Worm (Caenorhabditis elegans) whole organism, L1 larva: ENCODE results near the gene C27A7.6.

Experiments used
- C04F5.9 ChIP-seq: sonication (generic microtip); optimal IDR thresholded peaks from 2 replicates; lab custom pipeline; 2016; ENCODE audit warnings: missing genetic modification characterization, missing compliant biosample characterization
- alr-1 ChIP-seq: fragments of 200-800 bp; sonication (Bioruptor generic); optimal IDR thresholded peaks from 2 replicates; lab custom pipeline; 2018; ENCODE audit warnings: borderline replicate concordance, mild to moderate bottlenecking, missing genetic modification characterization, missing compliant biosample characterization
- aly-2 ChIP-seq: fragments of 150-350 bp; optimal IDR thresholded peaks from 2 replicates; lab custom pipeline; 2014; ENCODE audit warnings: missing biosample characterization, missing genetic modification characterization
- blmp-1 ChIP-seq: fragments of 150-350 bp; optimal IDR thresholded peaks from 2 replicates; lab custom pipeline; 2014; ENCODE audit warnings: missing biosample characterization, missing genetic modification characterization
- ceh-8 ChIP-seq: fragments of 200-800 bp; sonication (Bioruptor generic); optimal IDR thresholded peaks from 2 replicates; lab custom pipeline; 2018; ENCODE audit warnings: mild to moderate bottlenecking, missing genetic modification characterization, moderate library complexity, missing compliant biosample characterization
- ceh-90 ChIP-seq: sonication (generic microtip); optimal IDR thresholded peaks from 2 replicates; lab custom pipeline; 2016; ENCODE audit warnings: missing genetic modification characterization, missing compliant biosample characterization
- dsc-1 ChIP-seq: sonication (generic microtip); optimal IDR thresholded peaks from 2 replicates; lab custom pipeline; 2016; ENCODE audit warnings: mild to moderate bottlenecking, missing genetic modification characterization, missing compliant biosample characterization
- efl-1 ChIP-seq, 4 experiments: fragments of 150-350 bp; optimal IDR thresholded peaks in 3 of 4; peaks in 1 of 4; 1 replicate in 1 of 4; 2 replicates in 3 of 4; lab custom pipeline; 2014; ENCODE audit warnings: missing biosample characterization in 2 of 4, missing genetic modification characterization in 2 of 4, missing genetic modification reagents in 2 of 4
- egl-27 ChIP-seq, 2 experiments: fragments of 150-350 bp in 1 of 2; sonication (generic microtip); optimal IDR thresholded peaks; 3 replicates each; lab custom pipeline; 2017 to 2018; ENCODE audit warnings: missing biosample characterization in 2 of 2, missing genetic modification characterization in 2 of 2, missing genetic modification reagents in 2 of 2
- elt-2 ChIP-seq: sonication (generic microtip); optimal IDR thresholded peaks from 2 replicates; lab custom pipeline; 2016; ENCODE audit warnings: missing genetic modification characterization, mild to moderate bottlenecking, inconsistent platforms, missing compliant biosample characterization, missing genetic modification reagents
- fkh-10 ChIP-seq: sonication (generic microtip); optimal IDR thresholded peaks from 2 replicates; lab custom pipeline; 2017; ENCODE audit warnings: missing biosample characterization, missing genetic modification reagents, missing genetic modification characterization
- fkh-4 ChIP-seq: sonication (generic microtip); optimal IDR thresholded peaks from 2 replicates; lab custom pipeline; 2016; ENCODE audit warnings: missing compliant biosample characterization, missing genetic modification characterization, borderline replicate concordance
- fkh-8 ChIP-seq: sonication (generic microtip); optimal IDR thresholded peaks from 2 replicates; lab custom pipeline; 2016; ENCODE audit warnings: mild to moderate bottlenecking, missing genetic modification characterization, missing compliant biosample characterization
- lin-13 ChIP-seq: fragments of 150-350 bp; optimal IDR thresholded peaks from 2 replicates; lab custom pipeline; 2014; ENCODE audit warnings: missing biosample characterization, missing genetic modification reagents, missing genetic modification characterization
- lin-14 ChIP-seq: fragments of 200-800 bp; sonication (Bioruptor generic); optimal IDR thresholded peaks from 2 replicates; lab custom pipeline; 2018; ENCODE audit warnings: mild to moderate bottlenecking, missing genetic modification characterization, moderate library complexity, missing compliant biosample characterization
- lir-3 ChIP-seq: sonication (generic microtip); optimal IDR thresholded peaks from 2 replicates; lab custom pipeline; 2016; ENCODE audit warnings: mild to moderate bottlenecking, missing genetic modification characterization, moderate library complexity, missing compliant biosample characterization; ENCODE audit not compliant: poor library complexity
- mdl-1 ChIP-seq, 2 experiments: fragments of 150-350 bp; optimal IDR thresholded peaks; 2 replicates each; lab custom pipeline; 2014 to 2017; ENCODE audit warnings: missing biosample characterization in 2 of 2, missing genetic modification characterization in 2 of 2, inconsistent platforms in 1 of 2
- nhr-11 ChIP-seq: fragments of 150-350 bp; optimal IDR thresholded peaks from 2 replicates; lab custom pipeline; 2014; ENCODE audit warnings: missing biosample characterization, missing genetic modification characterization
- nhr-19 ChIP-seq: fragments of 200-800 bp; sonication (Bioruptor generic); conservative IDR thresholded peaks from 2 replicates; pipeline ENCODE4 v1.3.6; 2022; ENCODE audit warnings: missing genetic modification characterization, missing compliant biosample characterization
- nhr-47 ChIP-seq: sonication (generic microtip); optimal IDR thresholded peaks from 2 replicates; lab custom pipeline; 2016; ENCODE audit warnings: mild to moderate bottlenecking, missing genetic modification characterization, moderate library complexity, missing compliant biosample characterization
- pax-3 ChIP-seq: fragments of 200-800 bp; sonication (Bioruptor generic); optimal IDR thresholded peaks from 2 replicates; lab custom pipeline; 2018; ENCODE audit warnings: mild to moderate bottlenecking, missing genetic modification characterization, moderate library complexity, missing compliant biosample characterization
- swsn-7 ChIP-seq: sonication (generic microtip); optimal IDR thresholded peaks from 2 replicates; lab custom pipeline; 2016; ENCODE audit warnings: missing genetic modification characterization, missing compliant biosample characterization
- tlp-1 ChIP-seq: fragments of 150-350 bp; optimal IDR thresholded peaks from 2 replicates; lab custom pipeline; 2014; ENCODE audit warnings: missing biosample characterization, missing genetic modification characterization
- unc-62 ChIP-seq: fragments of 150-350 bp; optimal IDR thresholded peaks from 2 replicates; lab custom pipeline; 2014; ENCODE audit warnings: missing biosample characterization, missing genetic modification reagents, missing genetic modification characterization
- unc-98 ChIP-seq: fragments of 200-800 bp; sonication (Bioruptor generic); IDR thresholded peaks from 2 replicates; pipeline ENCODE4 v1.3.6; 2022; ENCODE audit warnings: missing genetic modification characterization, missing compliant biosample characterization
- xbp-1 ChIP-seq: sonication (generic microtip); optimal IDR thresholded peaks from 2 replicates; lab custom pipeline; 2016; ENCODE audit warnings: missing genetic modification characterization, missing compliant biosample characterization
- zip-4 ChIP-seq: fragments of 200-800 bp; sonication (Bioruptor generic); optimal IDR thresholded peaks from 2 replicates; lab custom pipeline; 2018; ENCODE audit warnings: mild to moderate bottlenecking, missing genetic modification characterization, moderate library complexity, missing compliant biosample characterization

Gene C27A7.6

DNA sequence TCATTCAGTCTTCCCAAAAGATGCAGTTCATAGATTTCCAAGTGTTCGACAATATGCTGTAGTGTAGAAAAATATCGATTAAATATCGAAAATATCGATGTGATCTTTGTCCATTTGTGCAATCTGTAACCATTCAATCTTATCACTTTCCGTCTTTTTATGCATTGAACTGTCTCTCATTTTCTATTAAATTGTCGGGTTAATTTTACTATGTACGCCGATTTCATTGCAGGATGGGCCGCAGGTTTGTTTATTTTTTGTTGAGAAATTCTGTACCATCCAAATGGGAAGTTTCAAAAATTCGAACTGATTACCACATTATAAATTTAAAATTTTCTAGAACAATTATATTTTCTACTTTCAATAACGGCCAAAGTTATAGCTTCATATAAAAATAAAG, 46.4 kb downstream of the C27A7.6 start, which contains the start of gene R07B7.8:
Gene R07B7.8 (minus strand): TSS at position 101 of the 400 bp plus-strand sequence.
- TF ChIP-seq elt-2 (tag; lab: Kevin White, UChicago) (peak; percentile 8), unc-62 (GFP tag; lab: Kevin White, UChicago) (no peak)

DNA sequence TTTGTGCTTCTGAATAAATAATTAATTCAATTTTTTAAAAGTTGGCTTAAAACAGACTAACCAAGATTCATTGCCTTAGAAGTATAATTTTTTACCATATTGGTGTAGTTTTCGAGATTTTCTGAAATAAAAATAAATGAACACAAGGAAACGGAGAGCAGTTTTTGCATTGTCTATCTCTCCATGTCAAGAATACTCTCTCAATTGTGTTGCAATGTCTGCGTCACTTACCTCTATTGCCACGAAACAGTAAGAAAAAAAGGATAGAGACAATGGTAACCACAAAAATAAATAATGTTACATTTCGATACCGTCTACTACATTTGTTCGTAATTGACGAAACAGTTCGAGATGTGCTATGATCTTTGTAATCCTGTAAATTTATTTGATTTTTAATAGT, 47.7 kb downstream of the C27A7.6 start, which contains the start of gene R07B7.10:
Gene R07B7.10 (plus strand): TSS at position 285 of the 400 bp plus-strand sequence.
- TF ChIP-seq mdl-1 (tag; optimal IDR thresholded peaks at IDR 0.05; lab: Kevin White, UChicago) (no peak), efl-1 (optimal IDR thresholded peaks at IDR 0.05; lab: Kevin White, UChicago) (peak; percentile 22 to 52), efl-1 (GFP tag; optimal IDR thresholded peaks at IDR 0.05 in 1 of 2; lab: Kevin White, UChicago) (peak in 1 of 2 experiments; percentile 50), zip-4 (no peak), aly-2 (no peak), lir-3 (tag; lab: Kevin White, UChicago) (no peak), lin-14 (GFP tag; lab: Kevin White, UChicago) (peak; percentile 7), ceh-90 (no peak), ceh-8 (no peak), nhr-11 (tag; lab: Kevin White, UChicago) (no peak), blmp-1 (tag; lab: Kevin White, UChicago) (no peak), pax-3 (tag; lab: Kevin White, UChicago) (no peak), swsn-7 (no peak), egl-27 (tag; optimal IDR thresholded peaks at IDR 0.05; lab: Kevin White, UChicago) (no peak), xbp-1 (tag; lab: Kevin White, UChicago) (no peak)

DNA sequence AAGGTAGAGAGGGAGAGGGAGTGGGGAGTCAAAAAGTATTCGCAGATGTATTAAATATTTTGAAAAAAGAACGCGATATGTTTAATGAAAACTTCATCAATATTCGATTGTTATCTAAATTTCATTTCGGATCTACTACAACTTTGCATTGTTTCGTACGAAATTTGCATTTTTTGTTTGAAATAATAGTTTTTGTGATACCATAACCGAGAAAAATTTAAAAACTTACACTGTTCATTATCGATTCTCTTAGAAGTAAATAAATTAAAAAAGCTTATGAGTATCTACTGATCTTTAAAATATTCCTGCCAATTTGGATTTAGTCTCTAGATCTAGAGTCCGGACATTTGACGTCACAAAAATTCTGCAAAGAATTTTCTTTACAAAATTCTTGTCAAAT, 50.3 kb downstream of the C27A7.6 start, which contains the start of gene R07B7.9:
Gene R07B7.9 (minus strand): TSS at position 101 of the 400 bp plus-strand sequence.
- TF ChIP-seq C04F5.9 (tag; lab: Kevin White, UChicago) (no peak), dsc-1 (tag; lab: Kevin White, UChicago) (no peak), blmp-1 (tag; lab: Kevin White, UChicago) (no peak), fkh-8 (tag; lab: Kevin White, UChicago) (no peak), tlp-1 (no peak), nhr-47 (tag; lab: Kevin White, UChicago) (no peak)
- TF ChIP-seq, all 84 proteins: peak for 0

DNA sequence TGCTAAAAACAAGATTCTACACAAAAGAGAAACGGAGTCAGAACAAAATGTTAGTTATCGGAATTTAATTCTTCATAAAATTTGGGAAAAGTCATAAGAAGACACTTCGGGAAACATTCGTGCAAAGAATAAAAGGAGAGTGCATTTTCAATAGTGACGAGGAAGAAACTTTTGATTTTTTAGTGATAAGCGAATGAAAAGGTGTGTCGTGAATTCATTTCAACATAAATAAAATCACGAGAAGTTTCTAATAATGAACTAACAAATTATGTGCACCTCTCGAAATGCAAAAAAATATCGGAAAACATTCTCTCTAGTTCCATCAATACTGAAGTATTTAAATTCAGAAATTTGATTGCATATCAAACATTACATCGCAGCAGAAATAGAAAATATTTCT, 54.6 kb downstream of the C27A7.6 start:
- peak; percentile 29 for TF ChIP-seq elt-2 (tag; lab: Kevin White, UChicago)
- no peak for TF ChIP-seq fkh-4 (tag; lab: Kevin White, UChicago)
- no peak for TF ChIP-seq efl-1 (optimal IDR thresholded peaks at IDR 0.05; lab: Kevin White, UChicago)
- peak in 1 of 2 experiments; percentile 45 for TF ChIP-seq efl-1 (GFP tag; optimal IDR thresholded peaks at IDR 0.05 in 1 of 2; lab: Kevin White, UChicago)

DNA sequence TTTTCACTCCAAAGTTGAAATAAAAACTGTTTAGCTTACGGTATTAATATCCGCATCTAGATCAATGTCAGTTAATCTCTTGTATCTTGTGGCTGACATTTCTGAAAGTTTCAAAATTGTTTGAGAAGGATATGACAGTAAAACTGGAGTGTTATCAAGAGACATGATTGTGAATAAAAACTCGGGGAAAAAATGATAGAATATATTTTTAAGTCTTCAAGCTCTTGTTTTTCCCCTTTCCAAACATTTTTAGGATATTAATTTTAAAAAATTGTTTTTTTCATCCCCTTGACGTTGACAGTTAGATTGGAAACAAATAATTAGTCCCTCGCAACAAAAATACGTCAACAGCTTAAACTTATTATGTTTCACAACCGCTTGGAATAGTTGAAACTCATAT, 55.7 kb downstream of the C27A7.6 start, which contains the start of gene R07B7.6:
Gene R07B7.6 (minus strand): TSS at position 101 of the 400 bp plus-strand sequence.
- no peak for TF ChIP-seq lin-13 (GFP tag; lab: Kevin White, UChicago)
- TF ChIP-seq nhr-19 (GFP tag; lab: Robert Waterston, UW): no peak
- no peak for TF ChIP-seq nhr-11 (tag; lab: Kevin White, UChicago)
- TF ChIP-seq fkh-10 (GFP tag; lab: Kevin White, UChicago): no peak
- no peak for TF ChIP-seq fkh-4 (tag; lab: Kevin White, UChicago)
- TF ChIP-seq unc-98: no peak
- no peak for TF ChIP-seq alr-1
